Worm (Caenorhabditis elegans): ENCODE measurements around the gene F54D5.9.

DNA sequence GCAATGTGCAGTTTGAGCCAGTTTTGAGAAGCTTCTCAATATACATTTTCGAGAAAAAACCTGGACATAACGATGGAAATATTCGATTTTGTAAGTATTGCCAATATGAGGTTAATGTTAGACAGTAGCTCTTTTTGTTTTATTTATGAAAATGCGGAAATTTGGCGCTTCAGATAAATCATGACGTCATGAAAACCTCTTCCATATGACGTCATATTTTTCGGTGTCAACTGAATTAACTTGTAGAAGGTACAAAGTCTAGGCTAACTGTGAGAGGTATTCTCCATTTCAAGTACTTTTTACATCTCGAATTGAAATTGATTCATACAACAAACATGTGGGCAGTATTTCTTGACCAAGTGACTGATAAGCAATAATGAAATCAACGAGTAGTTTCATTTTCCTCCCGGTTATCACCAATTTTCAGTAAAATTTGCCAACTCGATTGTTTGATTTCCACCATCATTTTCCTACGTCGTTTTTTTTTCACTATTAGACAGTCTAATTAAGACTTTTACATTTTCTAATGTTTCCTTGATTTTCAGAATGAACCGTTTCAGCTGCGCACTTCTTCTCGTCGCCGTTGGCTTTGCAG is 26.7 kb upstream of the F54D5.9 start, which contains the start of gene F54D5.3:
- no peak for TF ChIP-seq F57A8.1 (GFP tag; optimal IDR thresholded peaks at IDR 0.05)
- TF ChIP-seq nfya-1 (tag; optimal IDR thresholded peaks at IDR 0.05; ENCODE audit: borderline replicate concordance, insufficient read depth): no peak
- no peak for TF ChIP-seq gei-17 (GFP tag; optimal IDR thresholded peaks at IDR 0.05)
- no peak for TF ChIP-seq nhr-90 (tag; optimal IDR thresholded peaks at IDR 0.05)
- no peak for TF ChIP-seq ama-1 (optimal IDR thresholded peaks at IDR 0.05)
- no peak for TF ChIP-seq ama-1 (GFP tag; optimal IDR thresholded peaks at IDR 0.05)
- no peak for TF ChIP-seq snpc-4 (GFP tag; optimal IDR thresholded peaks at IDR 0.05)
- no peak for TF ChIP-seq snpc-4 (tag; optimal IDR thresholded peaks at IDR 0.05)
- TF ChIP-seq him-1 (tag; optimal IDR thresholded peaks at IDR 0.05): no peak
- TF ChIP-seq akir-1 (GFP tag; optimal IDR thresholded peaks at IDR 0.05): no peak
- TF ChIP-seq F37B4.10 (GFP tag; IDR thresholded peaks at IDR 0.05): no peak
- no peak for TF ChIP-seq sea-2 (GFP tag; IDR thresholded peaks at IDR 0.05)
- no peak for TF ChIP-seq cebp-2 (GFP tag; IDR thresholded peaks at IDR 0.05)
